Fruit fly (Drosophila melanogaster) whole organism, embryonic: ENCODE measurements around the gene CG11634.

ENCODE experiments used
- Asciz ChIP-seq: fragments of 200-800 bp; sonication (Bioruptor generic); optimal IDR thresholded peaks from 2 replicates; lab custom pipeline; 2017; ENCODE audit warnings: missing biosample characterization, mild to moderate bottlenecking, missing genetic modification characterization, missing genetic modification reagents
- Bgb ChIP-seq: fragments of 200-800 bp; sonication (Bioruptor generic); IDR thresholded peaks from 2 replicates; pipeline ENCODE4 v1.3.6; 2022; ENCODE audit warnings: missing biosample characterization, missing genetic modification characterization; ENCODE audit not compliant: partially characterized antibody
- CG10654 ChIP-seq: fragments of 200-800 bp; sonication (Bioruptor generic); optimal IDR thresholded peaks from 2 replicates; lab custom pipeline; 2016; ENCODE audit warnings: missing biosample characterization, missing genetic modification characterization
- CG12769 ChIP-seq: fragments of 200-800 bp; sonication (Bioruptor generic); optimal IDR thresholded peaks from 2 replicates; lab custom pipeline; 2019; ENCODE audit warnings: missing biosample characterization, mild to moderate bottlenecking, missing genetic modification characterization, moderate library complexity
- CG13424 ChIP-seq: fragments of 200-800 bp; sonication (Bioruptor generic); optimal IDR thresholded peaks from 2 replicates; lab custom pipeline; 2019; ENCODE audit warnings: missing biosample characterization, mild to moderate bottlenecking, missing genetic modification characterization, moderate library complexity
- CG15073 ChIP-seq: fragments of 200-800 bp; sonication (Bioruptor generic); optimal IDR thresholded peaks from 2 replicates; lab custom pipeline; 2016; ENCODE audit warnings: missing biosample characterization, missing genetic modification characterization
- CG17361 ChIP-seq: fragments of 200-800 bp; sonication (Bioruptor generic); IDR thresholded peaks from 3 replicates; pipeline ENCODE4 v1.3.6; 2022; ENCODE audit warnings: missing biosample characterization, missing genetic modification characterization
- CG17385 ChIP-seq: fragments of 200-800 bp; sonication (Bioruptor generic); optimal IDR thresholded peaks from 3 replicates; lab custom pipeline; 2018; ENCODE audit warnings: missing biosample characterization, mild to moderate bottlenecking, missing genetic modification characterization
- CG3065 ChIP-seq: fragments of 200-800 bp; sonication (Bioruptor generic); optimal IDR thresholded peaks from 2 replicates; lab custom pipeline; 2016; ENCODE audit warnings: missing biosample characterization, missing genetic modification characterization
- CG34422 ChIP-seq: fragments of 200-800 bp; sonication (Bioruptor generic); IDR thresholded peaks from 3 replicates; pipeline ENCODE4 v1.3.6; 2022; ENCODE audit warnings: missing biosample characterization, missing genetic modification characterization
- CG3995 ChIP-seq: fragments of 200-800 bp; sonication (Bioruptor generic); optimal IDR thresholded peaks from 3 replicates; lab custom pipeline; 2016; ENCODE audit warnings: missing biosample characterization, missing genetic modification characterization
- CG42726 ChIP-seq: fragments of 200-800 bp; sonication (Bioruptor generic); IDR thresholded peaks from 2 replicates; pipeline ENCODE4 v1.3.6; 2022; ENCODE audit warnings: missing biosample characterization, missing genetic modification characterization; ENCODE audit not compliant: partially characterized antibody
- CG6254 ChIP-seq: fragments of 200-800 bp; sonication (Bioruptor generic); optimal IDR thresholded peaks from 3 replicates; lab custom pipeline; 2017; ENCODE audit warnings: mild to moderate bottlenecking, missing biosample characterization, missing genetic modification reagents, missing genetic modification characterization
- CG7271 ChIP-seq: fragments of 200-800 bp; sonication (Bioruptor generic); optimal IDR thresholded peaks from 2 replicates; lab custom pipeline; 2018; ENCODE audit warnings: missing biosample characterization, mild to moderate bottlenecking, missing genetic modification characterization, moderate library complexity
- CG7987 ChIP-seq: fragments of 200-800 bp; sonication (Bioruptor generic); optimal IDR thresholded peaks from 2 replicates; lab custom pipeline; 2018; ENCODE audit warnings: missing biosample characterization, mild to moderate bottlenecking, missing genetic modification characterization, moderate library complexity
- CG8388 ChIP-seq: fragments of 200-800 bp; sonication (Bioruptor generic); optimal IDR thresholded peaks from 2 replicates; lab custom pipeline; 2019; ENCODE audit warnings: missing biosample characterization, mild to moderate bottlenecking, missing genetic modification characterization, moderate library complexity
- CG8478 ChIP-seq: fragments of >200 bp; optimal IDR thresholded peaks from 2 replicates; lab custom pipeline; 2018
- Doc2 ChIP-seq: fragments of 200-800 bp; sonication (Bioruptor generic); IDR thresholded peaks from 2 replicates; pipeline ENCODE4 v1.3.6; 2022; ENCODE audit warnings: missing biosample characterization, missing genetic modification characterization
- E2f1 ChIP-seq: fragments of 200-800 bp; sonication (Bioruptor generic); IDR thresholded peaks from 2 replicates; pipeline ENCODE4 v1.3.6; 2022; ENCODE audit warnings: missing biosample characterization, missing genetic modification characterization
- E2f2 ChIP-seq: fragments of 200-800 bp; sonication (Bioruptor generic); IDR thresholded peaks from 2 replicates; pipeline ENCODE4 v1.3.6; 2022; ENCODE audit warnings: missing biosample characterization, missing genetic modification characterization
- HLH3B ChIP-seq: fragments of 200-800 bp; sonication (Bioruptor generic); IDR thresholded peaks from 2 replicates; pipeline ENCODE4 v1.3.6; 2022; ENCODE audit warnings: missing biosample characterization, missing genetic modification characterization
- HmgD ChIP-seq: fragments of 200-800 bp; sonication (Bioruptor generic); optimal IDR thresholded peaks from 3 replicates; lab custom pipeline; 2016; ENCODE audit warnings: missing biosample characterization, missing genetic modification characterization
- Lim3 ChIP-seq: fragments of 200-800 bp; sonication (Bioruptor generic); IDR thresholded peaks from 2 replicates; pipeline ENCODE4 v1.3.6; 2022; ENCODE audit warnings: missing biosample characterization, missing genetic modification characterization
- Med ChIP-seq: fragments of 200-800 bp; sonication (Bioruptor generic); peaks from one replicate; lab custom pipeline; 2016; ENCODE audit warnings: missing biosample characterization, missing genetic modification characterization, mild to moderate bottlenecking, inconsistent platforms, moderate library complexity
- Nf-YC ChIP-seq: fragments of 200-800 bp; optimal IDR thresholded peaks from 3 replicates; lab custom pipeline; 2019; ENCODE audit warnings: missing biosample characterization, mild to moderate bottlenecking, missing genetic modification characterization, moderate library complexity
- Oaz ChIP-seq: fragments of 200-800 bp; sonication (Bioruptor generic); IDR thresholded peaks from 2 replicates; pipeline ENCODE4 v1.3.6; 2022; ENCODE audit warnings: missing biosample characterization, missing genetic modification characterization
- Opbp ChIP-seq: fragments of 200-800 bp; sonication (Bioruptor generic); IDR thresholded peaks from 3 replicates; pipeline ENCODE4 v1.3.6; 2022; ENCODE audit warnings: missing biosample characterization, missing genetic modification characterization; ENCODE audit not compliant: partially characterized antibody
- Sin3A ChIP-seq: fragments of >200 bp; optimal IDR thresholded peaks from 2 replicates; lab custom pipeline; 2018
- Spps ChIP-seq: fragments of 200-800 bp; sonication (Bioruptor generic); optimal IDR thresholded peaks from 2 replicates; lab custom pipeline; 2018; ENCODE audit warnings: missing biosample characterization, mild to moderate bottlenecking, missing genetic modification characterization
- YL-1 ChIP-seq: fragments of 200-800 bp; sonication (Bioruptor generic); optimal IDR thresholded peaks from 3 replicates; lab custom pipeline; 2017; ENCODE audit warnings: missing biosample characterization, mild to moderate bottlenecking, missing genetic modification characterization
- dm ChIP-seq: fragments of 200-800 bp; sonication (Bioruptor generic); optimal IDR thresholded peaks from 3 replicates; lab custom pipeline; 2016; ENCODE audit warnings: missing biosample characterization, missing genetic modification characterization
- dpn ChIP-seq, 2 experiments: fragments of 200-800 bp; sonication (Bioruptor generic); optimal IDR thresholded peaks; 3 replicates each; lab custom pipeline; 2016; ENCODE audit warnings: missing biosample characterization in 2 of 2, missing genetic modification characterization in 2 of 2
- esg ChIP-seq: fragments of 200-800 bp; sonication (Bioruptor generic); conservative IDR thresholded peaks from 2 replicates; pipeline ENCODE4 v1.3.6; 2022; ENCODE audit warnings: missing biosample characterization, missing genetic modification characterization
- ewg ChIP-seq: fragments of 200-800 bp; sonication (Bioruptor generic); optimal IDR thresholded peaks from 3 replicates; lab custom pipeline; 2017; ENCODE audit warnings: mild to moderate bottlenecking, missing biosample characterization, missing genetic modification reagents, missing genetic modification characterization
- gcm2 ChIP-seq: fragments of 200-800 bp; sonication (Bioruptor generic); optimal IDR thresholded peaks from 2 replicates; lab custom pipeline; 2016; ENCODE audit warnings: missing biosample characterization, missing genetic modification characterization
- gfzf ChIP-seq: fragments of 200-800 bp; sonication (Bioruptor generic); optimal IDR thresholded peaks from 2 replicates; lab custom pipeline; 2016; ENCODE audit warnings: missing biosample characterization, mild to moderate bottlenecking, missing genetic modification characterization, moderate library complexity
- gro ChIP-seq: fragments of 200-800 bp; sonication (Bioruptor generic); optimal IDR thresholded peaks from 2 replicates; lab custom pipeline; 2016; ENCODE audit warnings: missing biosample characterization, missing genetic modification characterization
- lab ChIP-seq: fragments of 200-800 bp; sonication (Bioruptor generic); optimal IDR thresholded peaks from 3 replicates; lab custom pipeline; 2017; ENCODE audit warnings: missing biosample characterization, missing genetic modification characterization, mild to moderate bottlenecking, moderate library complexity, missing genetic modification reagents
- lmd ChIP-seq: fragments of 200-800 bp; sonication (Bioruptor generic); IDR thresholded peaks from 2 replicates; pipeline ENCODE4 v1.3.6; 2022; ENCODE audit warnings: missing biosample characterization, missing genetic modification characterization
- mirr ChIP-seq: fragments of 200-800 bp; sonication (Bioruptor generic); optimal IDR thresholded peaks from 3 replicates; lab custom pipeline; 2018; ENCODE audit warnings: missing biosample characterization, mild to moderate bottlenecking, missing genetic modification characterization
- nerfin-1 ChIP-seq: fragments of 200-800 bp; sonication (Bioruptor generic); optimal IDR thresholded peaks from 3 replicates; lab custom pipeline; 2019; ENCODE audit warnings: missing biosample characterization, mild to moderate bottlenecking, missing genetic modification characterization, moderate library complexity
- oc ChIP-seq: fragments of 200-800 bp; sonication (Bioruptor generic); optimal IDR thresholded peaks from 2 replicates; lab custom pipeline; 2018; ENCODE audit warnings: missing biosample characterization, mild to moderate bottlenecking, missing genetic modification characterization, moderate library complexity
- pb ChIP-seq: fragments of 200-800 bp; sonication (Bioruptor generic); optimal IDR thresholded peaks from 3 replicates; lab custom pipeline; 2016; ENCODE audit warnings: missing biosample characterization, missing genetic modification characterization
- prd ChIP-seq, 3 experiments: fragments of >200 bp in 2 of 3; fragments of 200-800 bp in 1 of 3; sonication (Bioruptor generic) in 1 of 3; optimal IDR thresholded peaks in 2 of 3; IDR thresholded peaks in 1 of 3; 2 replicates in 2 of 3; 3 replicates in 1 of 3; pipeline versions ENCODE4 v1.3.6 to Lab custom; 2017 to 2022; ENCODE audit warnings: missing biosample characterization in 1 of 3, missing genetic modification characterization in 1 of 3
- sim ChIP-seq: fragments of 200-800 bp; sonication (Bioruptor generic); IDR thresholded peaks from 2 replicates; pipeline ENCODE4 v1.3.6; 2022; ENCODE audit warnings: missing biosample characterization, missing genetic modification characterization
- sr ChIP-seq: fragments of 200-800 bp; sonication (Bioruptor generic); IDR thresholded peaks from 3 replicates; pipeline ENCODE4 v1.3.6; 2022; ENCODE audit warnings: missing biosample characterization, missing genetic modification characterization
- stc ChIP-seq: fragments of 200-800 bp; sonication (Bioruptor generic); IDR thresholded peaks from 2 replicates; pipeline ENCODE4 v1.3.6; 2022; ENCODE audit warnings: missing biosample characterization, missing genetic modification characterization
- sug ChIP-seq: fragments of 200-800 bp; optimal IDR thresholded peaks from 2 replicates; lab custom pipeline; 2019; ENCODE audit warnings: missing biosample characterization, mild to moderate bottlenecking, missing genetic modification characterization, moderate library complexity
- tup ChIP-seq: fragments of 200-800 bp; sonication (Bioruptor generic); optimal IDR thresholded peaks from 2 replicates; lab custom pipeline; 2016; ENCODE audit warnings: missing biosample characterization, mild to moderate bottlenecking, missing genetic modification characterization, moderate library complexity
- vnd ChIP-seq: fragments of 200-800 bp; sonication (Bioruptor generic); IDR thresholded peaks from 3 replicates; pipeline ENCODE4 v1.3.6; 2022; ENCODE audit warnings: missing biosample characterization, missing genetic modification characterization; ENCODE audit not compliant: partially characterized antibody
- zen2 ChIP-seq: fragments of 200-800 bp; sonication (Bioruptor generic); IDR thresholded peaks from 3 replicates; pipeline ENCODE4 v1.3.6; 2022; ENCODE audit warnings: missing biosample characterization, missing genetic modification characterization; ENCODE audit not compliant: partially characterized antibody
- zfh2 ChIP-seq: fragments of 200-800 bp; sonication (Bioruptor generic); optimal IDR thresholded peaks from 2 replicates; lab custom pipeline; 2016; ENCODE audit warnings: missing biosample characterization, missing genetic modification characterization

Gene CG11634

DNA sequence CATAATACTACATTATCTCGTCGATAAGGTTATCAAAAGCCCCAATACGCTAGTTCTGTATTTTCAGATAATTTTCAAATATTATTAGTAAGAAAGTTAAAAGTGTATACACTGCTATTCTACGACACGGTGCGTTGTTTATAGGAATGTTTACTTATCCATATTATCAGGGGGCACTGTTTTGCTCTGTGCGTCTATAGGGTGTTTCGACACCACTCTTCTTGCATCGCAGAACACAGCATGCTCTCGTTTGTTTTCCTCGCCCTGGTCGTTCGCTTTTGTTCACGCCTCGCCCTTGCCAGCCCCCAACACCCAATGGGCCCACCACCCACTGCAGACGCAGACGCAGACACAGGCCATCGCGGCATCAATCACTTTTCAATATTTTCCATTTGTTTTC is 29.8 kb upstream of the CG11634 start:
- peak; percentile 61 for TF ChIP-seq CG6254 (GFP tag; lab: Kevin White, UChicago)
- TF ChIP-seq Lim3 (GFP tag; lab: Robert Waterston, UW) = no peak
- peak; percentile 85 for TF ChIP-seq sr (GFP tag; lab: Robert Waterston, UW)
- TF ChIP-seq gcm2 (GFP tag; lab: Kevin White, UChicago) = no peak
- TF ChIP-seq gro = no peak
- TF ChIP-seq CG17385 (GFP tag; lab: Kevin White, UChicago) = no peak
- TF ChIP-seq CG34422 (GFP tag; lab: Robert Waterston, UW) = no peak
- no peak for TF ChIP-seq lmd (GFP tag; lab: Robert Waterston, UW)
- 0 out of 3 replicates have a peak, but pooled peaks have one; percentile 5 for TF ChIP-seq Opbp (GFP tag; lab: Robert Waterston, UW)
- TF ChIP-seq vnd (GFP tag; lab: Robert Waterston, UW) = no peak
- no peak for TF ChIP-seq HLH3B (GFP tag; lab: Robert Waterston, UW)
- TF ChIP-seq CG8478 (lab: Kevin White, UChicago) = no peak
- no peak for TF ChIP-seq CG10654 (GFP tag; lab: Kevin White, UChicago)
- TF ChIP-seq lab (GFP tag; lab: Kevin White, UChicago) = no peak
- TF ChIP-seq ewg (GFP tag; lab: Kevin White, UChicago) = peak; percentile 11
- no peak for TF ChIP-seq zfh2 (GFP tag; lab: Kevin White, UChicago)
- no peak for TF ChIP-seq CG7987 (GFP tag; lab: Kevin White, UChicago)
- TF ChIP-seq Nf-YC (tag; lab: Kevin White, UChicago) = peak; percentile 16
- TF ChIP-seq E2f2 = no peak
- peak; percentile 66 for TF ChIP-seq Med
- TF ChIP-seq oc = no peak
- no peak for TF ChIP-seq CG3995 (GFP tag; lab: Kevin White, UChicago)
- TF ChIP-seq mirr = no peak
- no peak for TF ChIP-seq CG13424 (tag; lab: Kevin White, UChicago)
- TF ChIP-seq sim (GFP tag; lab: Robert Waterston, UW) = no peak
- no peak for TF ChIP-seq CG17361 (GFP tag; lab: Robert Waterston, UW)
- TF ChIP-seq dpn (GFP tag; optimal IDR thresholded peaks at IDR 0.05; lab: Kevin White, UChicago) = no peak
- TF ChIP-seq gfzf (GFP tag; lab: Kevin White, UChicago) = no peak
- no peak for TF ChIP-seq CG3065 (GFP tag; lab: Kevin White, UChicago)
- no peak for TF ChIP-seq YL-1 (GFP tag; lab: Kevin White, UChicago)
- no peak for TF ChIP-seq Asciz (GFP tag; lab: Kevin White, UChicago)
- no peak for TF ChIP-seq Spps (tag; lab: Kevin White, UChicago)
- no peak for TF ChIP-seq stc
- no peak for TF ChIP-seq E2f1 (GFP tag; lab: Robert Waterston, UW)
- no peak for TF ChIP-seq CG8388 (GFP tag; lab: Kevin White, UChicago)
- no peak for TF ChIP-seq CG12769
- TF ChIP-seq HmgD (GFP tag; lab: Kevin White, UChicago) = no peak
- TF ChIP-seq CG42726 = no peak
- TF ChIP-seq Bgb (GFP tag; lab: Robert Waterston, UW) = no peak
- TF ChIP-seq CG7271 (tag; lab: Kevin White, UChicago) = no peak
- no peak for TF ChIP-seq sug
- peak; percentile 42 for TF ChIP-seq nerfin-1 (tag; lab: Kevin White, UChicago)
- TF ChIP-seq Oaz = no peak
- no peak for TF ChIP-seq esg (GFP tag; lab: Robert Waterston, UW)
- TF ChIP-seq zen2 (GFP tag; lab: Robert Waterston, UW) = no peak
- TF ChIP-seq Doc2 (GFP tag; lab: Robert Waterston, UW) = no peak
- TF ChIP-seq pb (GFP tag; lab: Kevin White, UChicago) = no peak
- no peak for TF ChIP-seq CG15073 (GFP tag; lab: Kevin White, UChicago)
- no peak for TF ChIP-seq dm (GFP tag; lab: Kevin White, UChicago)
- TF ChIP-seq tup = no peak
- TF ChIP-seq prd (optimal IDR thresholded peaks at IDR 0.05; lab: Kevin White, UChicago) = no peak
- TF ChIP-seq prd (GFP tag; IDR thresholded peaks at IDR 0.05; lab: Robert Waterston, UW) = 0 out of 3 replicates have a peak, but pooled peaks have one; percentile 38
- no peak for TF ChIP-seq Sin3A (lab: Kevin White, UChicago)
